Fruit fly (Drosophila melanogaster) whole organism, embryonic: ENCODE results near the gene nompC.

ENCODE experiments used
- Atf-2 ChIP-seq: fragments of 200-800 bp; sonication (Bioruptor generic); optimal IDR thresholded peaks from 2 replicates; lab custom pipeline; 2016; ENCODE audit warnings: missing biosample characterization, missing genetic modification characterization
- Atf3 ChIP-seq: fragments of 200-800 bp; sonication (Bioruptor generic); optimal IDR thresholded peaks from 3 replicates; lab custom pipeline; 2016; ENCODE audit warnings: missing biosample characterization, missing genetic modification characterization
- Bgb ChIP-seq: fragments of 200-800 bp; sonication (Bioruptor generic); IDR thresholded peaks from 2 replicates; pipeline ENCODE4 v1.3.6; 2022; ENCODE audit warnings: missing biosample characterization, missing genetic modification characterization; ENCODE audit not compliant: partially characterized antibody
- BtbVII ChIP-seq: fragments of 200-800 bp; sonication (Bioruptor generic); optimal IDR thresholded peaks from 3 replicates; lab custom pipeline; 2017; ENCODE audit warnings: missing biosample characterization, mild to moderate bottlenecking, missing genetic modification characterization
- CG1024 ChIP-seq: fragments of 200-800 bp; sonication (Bioruptor generic); IDR thresholded peaks from 2 replicates; pipeline ENCODE4 v1.3.6; 2022; ENCODE audit warnings: missing biosample characterization, missing genetic modification characterization
- CG10565 ChIP-seq: fragments of 200-800 bp; sonication (Bioruptor generic); optimal IDR thresholded peaks from 3 replicates; lab custom pipeline; 2016; ENCODE audit warnings: missing biosample characterization, mild to moderate bottlenecking, missing genetic modification characterization
- CG10959 ChIP-seq: fragments of 200-800 bp; sonication (Bioruptor generic); IDR thresholded peaks from 2 replicates; pipeline ENCODE4 v1.3.6; 2022; ENCODE audit warnings: missing biosample characterization, missing genetic modification characterization
- CG11696 ChIP-seq: fragments of 200-800 bp; sonication (Bioruptor generic); IDR thresholded peaks from 2 replicates; pipeline ENCODE4 v1.3.6; 2022; ENCODE audit warnings: missing biosample characterization, missing genetic modification characterization
- CG1233 ChIP-seq: fragments of 200-800 bp; sonication (Bioruptor generic); optimal IDR thresholded peaks from 4 replicates; lab custom pipeline; 2018; ENCODE audit warnings: missing biosample characterization, mild to moderate bottlenecking, missing genetic modification characterization
- CG15269 ChIP-seq: fragments of 200-800 bp; sonication (Bioruptor generic); optimal IDR thresholded peaks from 2 replicates; lab custom pipeline; 2018; ENCODE audit warnings: missing biosample characterization, mild to moderate bottlenecking, missing genetic modification characterization, moderate library complexity
- CG1647 ChIP-seq: fragments of 200-800 bp; sonication (Bioruptor generic); optimal IDR thresholded peaks from 3 replicates; lab custom pipeline; 2016; ENCODE audit warnings: missing biosample characterization, missing genetic modification characterization
- CG16779 ChIP-seq: fragments of 200-800 bp; sonication (Bioruptor generic); IDR thresholded peaks from 2 replicates; pipeline ENCODE4 v1.3.6; 2022; ENCODE audit warnings: missing biosample characterization, missing genetic modification characterization
- CG16815 ChIP-seq: fragments of 200-800 bp; sonication (Bioruptor generic); optimal IDR thresholded peaks from 3 replicates; lab custom pipeline; 2017; ENCODE audit warnings: missing biosample characterization, mild to moderate bottlenecking, missing genetic modification characterization
- CG2199 ChIP-seq: fragments of 200-800 bp; sonication (Bioruptor generic); IDR thresholded peaks from 3 replicates; pipeline ENCODE4 v1.3.6; 2022; ENCODE audit warnings: missing biosample characterization, missing genetic modification characterization
- CG2202 ChIP-seq: fragments of 200-800 bp; sonication (Bioruptor generic); optimal IDR thresholded peaks from 2 replicates; lab custom pipeline; 2018; ENCODE audit warnings: missing biosample characterization, mild to moderate bottlenecking, missing genetic modification characterization
- CG3407 ChIP-seq: fragments of 200-800 bp; sonication (Bioruptor generic); optimal IDR thresholded peaks from 2 replicates; lab custom pipeline; 2018; ENCODE audit warnings: missing biosample characterization, mild to moderate bottlenecking, missing genetic modification characterization
- CG3995 ChIP-seq: fragments of 200-800 bp; sonication (Bioruptor generic); optimal IDR thresholded peaks from 3 replicates; lab custom pipeline; 2016; ENCODE audit warnings: missing biosample characterization, missing genetic modification characterization
- CG4424 ChIP-seq: fragments of 200-800 bp; sonication (Bioruptor generic); optimal IDR thresholded peaks from 3 replicates; lab custom pipeline; 2016; ENCODE audit warnings: missing biosample characterization, missing genetic modification characterization
- CG9817 ChIP-seq: fragments of 200-800 bp; sonication (Bioruptor generic); optimal IDR thresholded peaks from 2 replicates; lab custom pipeline; 2018; ENCODE audit warnings: missing biosample characterization, mild to moderate bottlenecking, missing genetic modification characterization, moderate library complexity
- Doc2 ChIP-seq: fragments of 200-800 bp; sonication (Bioruptor generic); IDR thresholded peaks from 2 replicates; pipeline ENCODE4 v1.3.6; 2022; ENCODE audit warnings: missing biosample characterization, missing genetic modification characterization
- Elba2 ChIP-seq: fragments of 200-800 bp; sonication (Bioruptor generic); optimal IDR thresholded peaks from 3 replicates; lab custom pipeline; 2016; ENCODE audit warnings: missing biosample characterization, missing genetic modification characterization
- Hand ChIP-seq: fragments of 200-800 bp; sonication (Bioruptor generic); optimal IDR thresholded peaks from 2 replicates; lab custom pipeline; 2017; ENCODE audit warnings: mild to moderate bottlenecking, missing biosample characterization, missing genetic modification reagents, missing genetic modification characterization
- Med ChIP-seq: fragments of 200-800 bp; sonication (Bioruptor generic); peaks from one replicate; lab custom pipeline; 2016; ENCODE audit warnings: missing biosample characterization, missing genetic modification characterization, mild to moderate bottlenecking, inconsistent platforms, moderate library complexity
- Myb ChIP-seq: fragments of 200-800 bp; sonication (Bioruptor generic); optimal IDR thresholded peaks from 2 replicates; lab custom pipeline; 2016; ENCODE audit warnings: missing biosample characterization, missing genetic modification characterization
- NFAT ChIP-seq: fragments of 200-800 bp; sonication (Bioruptor generic); IDR thresholded peaks from 2 replicates; pipeline ENCODE4 v1.3.6; 2022; ENCODE audit warnings: missing biosample characterization, missing genetic modification characterization
- NK7.1 ChIP-seq: fragments of 200-800 bp; sonication (Bioruptor generic); optimal IDR thresholded peaks from 3 replicates; lab custom pipeline; 2016; ENCODE audit warnings: missing biosample characterization, missing genetic modification characterization
- Nf-YB ChIP-seq: fragments of 200-800 bp; sonication (Bioruptor generic); optimal IDR thresholded peaks from 3 replicates; lab custom pipeline; 2019; ENCODE audit warnings: missing biosample characterization, mild to moderate bottlenecking, missing genetic modification characterization, moderate library complexity
- Nf-YC ChIP-seq: fragments of 200-800 bp; optimal IDR thresholded peaks from 3 replicates; lab custom pipeline; 2019; ENCODE audit warnings: missing biosample characterization, mild to moderate bottlenecking, missing genetic modification characterization, moderate library complexity
- PHDP ChIP-seq: fragments of 200-800 bp; sonication (Bioruptor generic); optimal IDR thresholded peaks from 3 replicates; lab custom pipeline; 2018; ENCODE audit warnings: missing biosample characterization, mild to moderate bottlenecking, missing genetic modification characterization, moderate library complexity
- Taf1 ChIP-seq: fragments of 200-800 bp; sonication (Bioruptor generic); IDR thresholded peaks from 2 replicates; pipeline ENCODE4 v1.3.6; 2022; ENCODE audit warnings: missing biosample characterization, missing genetic modification characterization
- ase ChIP-seq: fragments of 200-800 bp; sonication (Bioruptor generic); IDR thresholded peaks from 3 replicates; pipeline ENCODE4 v1.3.6; 2022; ENCODE audit warnings: missing biosample characterization, missing genetic modification characterization
- bcd ChIP-seq: fragments of 200-800 bp; sonication (Bioruptor generic); optimal IDR thresholded peaks from 2 replicates; lab custom pipeline; 2017; ENCODE audit warnings: missing biosample characterization, mild to moderate bottlenecking, missing genetic modification characterization
- bowl ChIP-seq: fragments of 200-800 bp; sonication (Bioruptor generic); IDR thresholded peaks from 2 replicates; pipeline ENCODE4 v1.3.6; 2022; ENCODE audit warnings: missing biosample characterization, missing genetic modification characterization
- cato ChIP-seq: fragments of 200-800 bp; sonication (Bioruptor generic); optimal IDR thresholded peaks from 2 replicates; lab custom pipeline; 2016; ENCODE audit warnings: missing biosample characterization, missing genetic modification characterization, borderline replicate concordance
- crp ChIP-seq, 2 experiments: fragments of 200-800 bp; sonication (Bioruptor generic); optimal IDR thresholded peaks; 2 replicates in 1 of 2; 3 replicates in 1 of 2; lab custom pipeline; 2017; ENCODE audit warnings: missing biosample characterization in 2 of 2, missing genetic modification characterization in 2 of 2, mild to moderate bottlenecking in 1 of 2, moderate library complexity in 1 of 2
- ems ChIP-seq: fragments of 200-800 bp; sonication (Bioruptor generic); optimal IDR thresholded peaks from 3 replicates; lab custom pipeline; 2016; ENCODE audit warnings: missing biosample characterization, missing genetic modification characterization
- gsb-n ChIP-seq: fragments of 200-800 bp; sonication (Bioruptor generic); optimal IDR thresholded peaks from 3 replicates; lab custom pipeline; 2018; ENCODE audit warnings: missing biosample characterization, mild to moderate bottlenecking, missing genetic modification characterization
- ind ChIP-seq: fragments of 200-800 bp; sonication (Bioruptor generic); optimal IDR thresholded peaks from 3 replicates; lab custom pipeline; 2016; ENCODE audit warnings: missing biosample characterization, missing genetic modification characterization
- insv ChIP-seq, 2 experiments: fragments of 200-800 bp; sonication (Bioruptor generic); optimal IDR thresholded peaks; 3 replicates each; lab custom pipeline; 2016 to 2018; ENCODE audit warnings: missing biosample characterization in 2 of 2, missing genetic modification characterization in 2 of 2
- jigr1 ChIP-seq: fragments of 200-800 bp; sonication (Bioruptor generic); IDR thresholded peaks from 3 replicates; pipeline ENCODE4 v1.3.6; 2022; ENCODE audit warnings: missing biosample characterization, missing genetic modification characterization
- jumu ChIP-seq: fragments of 200-800 bp; sonication (Bioruptor generic); optimal IDR thresholded peaks from 3 replicates; lab custom pipeline; 2016; ENCODE audit warnings: missing biosample characterization, missing genetic modification characterization
- lilli ChIP-seq: fragments of 200-800 bp; sonication (Bioruptor generic); optimal IDR thresholded peaks from 3 replicates; lab custom pipeline; 2016; ENCODE audit warnings: missing biosample characterization, missing genetic modification characterization
- mld ChIP-seq: fragments of 200-800 bp; sonication (Bioruptor generic); IDR thresholded peaks from 3 replicates; pipeline ENCODE4 v1.3.6; 2022; ENCODE audit warnings: missing biosample characterization, missing genetic modification characterization; ENCODE audit not compliant: partially characterized antibody
- sc ChIP-seq, 3 experiments: fragments of >200 bp in 2 of 3; fragments of 200-800 bp in 1 of 3; sonication (Bioruptor generic) in 1 of 3; optimal IDR thresholded peaks; 2 replicates in 2 of 3; 3 replicates in 1 of 3; lab custom pipeline; 2017; ENCODE audit warnings: mild to moderate bottlenecking in 1 of 3, missing biosample characterization in 1 of 3, missing genetic modification characterization in 1 of 3, missing genetic modification reagents in 1 of 3
- shn ChIP-seq: fragments of 200-800 bp; sonication (Bioruptor generic); optimal IDR thresholded peaks from 3 replicates; lab custom pipeline; 2016; ENCODE audit warnings: missing biosample characterization, missing genetic modification characterization
- tna ChIP-seq: fragments of 200-800 bp; sonication (Bioruptor generic); IDR thresholded peaks from 2 replicates; pipeline ENCODE4 v1.3.6; 2022; ENCODE audit warnings: missing biosample characterization, missing genetic modification characterization; ENCODE audit not compliant: partially characterized antibody
- unpg ChIP-seq: fragments of 200-800 bp; sonication (Bioruptor generic); optimal IDR thresholded peaks from 3 replicates; lab custom pipeline; 2018; ENCODE audit warnings: missing biosample characterization, mild to moderate bottlenecking, missing genetic modification characterization, moderate library complexity
- wor ChIP-seq: fragments of 200-800 bp; sonication (Bioruptor generic); IDR thresholded peaks from 2 replicates; pipeline ENCODE4 v1.3.6; 2022; ENCODE audit warnings: missing biosample characterization, missing genetic modification characterization

Gene nompC

DNA sequence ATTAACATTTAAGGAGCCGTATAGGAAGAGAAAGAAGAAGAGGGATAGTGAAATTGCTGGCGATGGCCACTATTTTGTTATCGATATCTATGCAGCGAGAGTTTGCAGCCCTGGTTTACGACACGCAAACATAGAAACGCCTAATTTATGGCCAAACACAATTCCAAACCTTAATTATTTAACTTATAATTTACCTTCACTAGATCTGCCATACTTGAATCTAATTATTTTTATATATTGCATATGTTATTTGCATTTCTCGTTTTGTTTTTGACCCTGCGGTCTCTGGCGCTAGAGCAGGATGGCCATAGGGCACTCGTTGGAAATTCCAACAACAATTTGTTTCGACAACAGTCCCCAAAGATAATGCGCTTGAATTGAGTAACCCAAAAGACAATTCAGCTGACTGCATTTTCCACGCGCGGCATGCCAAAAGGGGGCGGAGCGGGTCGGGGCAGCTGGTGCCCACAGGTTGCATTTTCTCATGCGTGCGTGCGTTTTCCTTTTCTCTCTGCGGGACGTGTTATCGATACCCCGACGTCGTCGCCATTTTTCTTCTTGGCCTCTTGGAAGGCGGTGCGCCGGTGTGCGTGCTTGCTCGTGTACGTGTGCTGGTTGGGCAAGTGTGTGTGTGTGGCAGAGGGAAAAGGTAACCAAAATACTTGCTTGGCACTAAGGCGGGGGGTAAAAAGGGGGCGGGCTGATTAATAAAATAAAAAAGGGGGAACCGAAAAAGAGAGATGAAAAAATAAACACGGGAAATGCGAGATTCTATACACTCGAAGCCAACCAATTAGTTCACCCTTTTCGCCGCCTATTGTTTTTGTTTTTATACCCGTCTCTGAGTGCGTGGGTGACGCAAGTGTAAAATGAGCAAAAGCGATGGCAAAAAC, 20.8 kb upstream of the nompC start (continued):
- peak; percentile 54; the same call in 1 of the 3 replicates for TF ChIP-seq ase (GFP tag; lab: Robert Waterston, UW)
- TF ChIP-seq Hand (GFP tag; lab: Kevin White, UChicago), result no peak
- TF ChIP-seq CG9817, result peak; percentile 4
- TF ChIP-seq shn (GFP tag; lab: Kevin White, UChicago), result no peak
- TF ChIP-seq Myb (GFP tag; lab: Kevin White, UChicago), result no peak
- TF ChIP-seq Nf-YB (GFP tag; lab: Kevin White, UChicago), result no peak
- no peak for TF ChIP-seq CG15269 (tag; lab: Kevin White, UChicago)
- no peak for TF ChIP-seq Nf-YC
- peak; percentile 21 for TF ChIP-seq PHDP (tag; lab: Kevin White, UChicago)
- peak; percentile 55 for TF ChIP-seq lilli
- TF ChIP-seq NFAT, result peak; percentile 81
- TF ChIP-seq CG2202 (tag; lab: Kevin White, UChicago), result no peak
- TF ChIP-seq jumu (GFP tag; lab: Kevin White, UChicago), result no peak
- TF ChIP-seq unpg, result no peak
- peak; percentile 61 for TF ChIP-seq tna (GFP tag; lab: Robert Waterston, UW)
- no peak for TF ChIP-seq CG3995 (GFP tag; lab: Kevin White, UChicago)
- TF ChIP-seq CG1024 (GFP tag; lab: Robert Waterston, UW), result no peak
- 0 out of 3 replicates have a peak, but pooled peaks have one; percentile 17 for TF ChIP-seq CG2199 (GFP tag; lab: Robert Waterston, UW)
- peak; percentile 26 for TF ChIP-seq Atf3 (GFP tag; lab: Kevin White, UChicago)
- no peak for TF ChIP-seq NK7.1
- TF ChIP-seq Bgb (GFP tag; lab: Robert Waterston, UW), result peak; percentile 55
- TF ChIP-seq crp (GFP tag; optimal IDR thresholded peaks at IDR 0.05; lab: Kevin White, UChicago), result peak in 1 of 2 experiments; percentile 39
- no peak for TF ChIP-seq CG3407
- TF ChIP-seq gsb-n (tag; lab: Kevin White, UChicago), result no peak
- TF ChIP-seq BtbVII (GFP tag; lab: Kevin White, UChicago), result no peak
- no peak for TF ChIP-seq CG4424 (GFP tag; lab: Kevin White, UChicago)
- TF ChIP-seq Doc2, result peak; percentile 46; the same call in 1 of the 2 replicates
- peak; percentile 24 for TF ChIP-seq CG16815 (GFP tag; lab: Kevin White, UChicago)
- peak; percentile 25 for TF ChIP-seq bcd (GFP tag; lab: Kevin White, UChicago)
- no peak for TF ChIP-seq Atf-2 (GFP tag; lab: Kevin White, UChicago)
- no peak for TF ChIP-seq CG10565 (GFP tag; lab: Kevin White, UChicago)
- no peak for TF ChIP-seq CG10959 (GFP tag; lab: Robert Waterston, UW)
- peak; percentile 53 for TF ChIP-seq ind
- TF ChIP-seq mld (GFP tag; lab: Robert Waterston, UW), result no peak; the same call in 2 of the 3 replicates
- peak; percentile 83 for TF ChIP-seq CG11696 (GFP tag; lab: Robert Waterston, UW)
- peak; percentile 10 for TF ChIP-seq ems (GFP tag; lab: Kevin White, UChicago)
- no peak for TF ChIP-seq CG1647 (GFP tag; lab: Kevin White, UChicago)
- TF ChIP-seq wor (GFP tag; lab: Robert Waterston, UW), result 0 out of 2 replicates have a peak, but pooled peaks have one; percentile 16
- TF ChIP-seq sc (optimal IDR thresholded peaks at IDR 0.05; lab: Kevin White, UChicago), result no peak
- TF ChIP-seq sc (GFP tag; optimal IDR thresholded peaks at IDR 0.05; lab: Kevin White, UChicago), result no peak
- TF ChIP-seq CG16779, result 0 out of 2 replicates have a peak, but pooled peaks have one; percentile 42
- TF ChIP-seq insv (GFP tag; optimal IDR thresholded peaks at IDR 0.05; lab: Kevin White, UChicago), result peak in 1 of 2 experiments; percentile 19
- TF ChIP-seq cato (GFP tag; lab: Kevin White, UChicago), result no peak
- no peak for TF ChIP-seq CG1233 (GFP tag; lab: Kevin White, UChicago)
- peak; percentile 94 for TF ChIP-seq Med (GFP tag; lab: Kevin White, UChicago)
- TF ChIP-seq Elba2 (GFP tag; lab: Kevin White, UChicago), result no peak
- peak; percentile 70 for TF ChIP-seq Taf1 (GFP tag; lab: Robert Waterston, UW)
- peak; percentile 37; the same call in 1 of the 2 replicates for TF ChIP-seq bowl (GFP tag; lab: Robert Waterston, UW)
- no peak for TF ChIP-seq jigr1
